Fruit fly (Drosophila melanogaster): ENCODE results near the gene CG18809.
A peak's percentile ranks its signal among the peaks of the same experiment; 100 is the strongest.

The CG18809 gene

dm6 chrX:19701611-19702010 lies 42.5 kb downstream of the CG18809 start, which contains the start of gene Tcs4 (continued):
- no peak for TF ChIP-seq abd-A (tag; optimal IDR thresholded peaks at IDR 0.05)
- no peak for TF ChIP-seq CG6854 (GFP tag; optimal IDR thresholded peaks at IDR 0.05)
- TF ChIP-seq twi (tag; optimal IDR thresholded peaks at IDR 0.05) = no peak
- no peak for TF ChIP-seq Oaz (GFP tag; IDR thresholded peaks at IDR 0.05)
- TF ChIP-seq Fer3 (tag; optimal IDR thresholded peaks at IDR 0.05) = no peak
- no peak for TF ChIP-seq Dip2 (GFP tag; IDR thresholded peaks at IDR 0.05)
- TF ChIP-seq CG15601 (tag; optimal IDR thresholded peaks at IDR 0.05) = peak; percentile 27
- no peak for TF ChIP-seq zfh2 (GFP tag; optimal IDR thresholded peaks at IDR 0.05)
- no peak for TF ChIP-seq CG4707 (GFP tag; optimal IDR thresholded peaks at IDR 0.05)
- no peak for TF ChIP-seq luna (GFP tag; optimal IDR thresholded peaks at IDR 0.05)
- TF ChIP-seq kni (GFP tag; optimal IDR thresholded peaks at IDR 0.05) = no peak
- TF ChIP-seq nmo (GFP tag; optimal IDR thresholded peaks at IDR 0.05) = peak; percentile 48
- no peak for TF ChIP-seq CG14965 (GFP tag; optimal IDR thresholded peaks at IDR 0.05; ENCODE audit: borderline replicate concordance)
- peak; percentile 49 for TF ChIP-seq CG14710 (tag; optimal IDR thresholded peaks at IDR 0.05)
- TF ChIP-seq eyg (GFP tag; optimal IDR thresholded peaks at IDR 0.05) = no peak
- TF ChIP-seq HmgZ (tag; optimal IDR thresholded peaks at IDR 0.05) = peak; percentile 21
- TF ChIP-seq CG4617 (GFP tag; optimal IDR thresholded peaks at IDR 0.05; ENCODE audit: borderline replicate concordance) = peak; percentile 20
- TF ChIP-seq CG12219 (GFP tag; optimal IDR thresholded peaks at IDR 0.05) = no peak
- TF ChIP-seq bcd (GFP tag; optimal IDR thresholded peaks at IDR 0.05) = no peak
- peak; percentile 57; the same call in 2 of the 3 replicates for TF ChIP-seq ci (GFP tag; IDR thresholded peaks at IDR 0.05)
- 0 out of 2 replicates have a peak, but pooled peaks have one; percentile 35 for TF ChIP-seq nerfin-2 (GFP tag; IDR thresholded peaks at IDR 0.05; ENCODE audit: partially characterized antibody)
- TF ChIP-seq insv (GFP tag; optimal IDR thresholded peaks at IDR 0.05) = no peak
- no peak for TF ChIP-seq nerfin-1 (tag; optimal IDR thresholded peaks at IDR 0.05)
- TF ChIP-seq NK7.1 (GFP tag; optimal IDR thresholded peaks at IDR 0.05) = no peak
- TF ChIP-seq HLHmδ (GFP tag; optimal IDR thresholded peaks at IDR 0.05) = no peak
- TF ChIP-seq pho (GFP tag; optimal IDR thresholded peaks at IDR 0.05) = no peak
- no peak for TF ChIP-seq H15 (GFP tag; IDR thresholded peaks at IDR 0.05)
- TF ChIP-seq hbn (GFP tag; IDR thresholded peaks at IDR 0.05; ENCODE audit: partially characterized antibody) = peak; percentile 56; the same call in 1 of the 2 replicates
- TF ChIP-seq Adf1 (GFP tag; IDR thresholded peaks at IDR 0.05) = no peak
- TF ChIP-seq CG30431 (GFP tag; optimal IDR thresholded peaks at IDR 0.05) = no peak
- TF ChIP-seq CG7839 (tag; optimal IDR thresholded peaks at IDR 0.05) = peak; percentile 43
- TF ChIP-seq chm (GFP tag; IDR thresholded peaks at IDR 0.05) = no peak
- no peak for TF ChIP-seq esg (GFP tag; conservative IDR thresholded peaks at IDR 0.05)
- TF ChIP-seq Poxn (GFP tag; IDR thresholded peaks at IDR 0.05) = no peak
- TF ChIP-seq CG15696 (tag; optimal IDR thresholded peaks at IDR 0.05) = peak; percentile 30
- TF ChIP-seq D (optimal IDR thresholded peaks at IDR 0.05) = no peak
- no peak for TF ChIP-seq D (GFP tag; optimal IDR thresholded peaks at IDR 0.05)
- no peak for TF ChIP-seq ERR (GFP tag; optimal IDR thresholded peaks at IDR 0.05)
- no peak for TF ChIP-seq CG11696 (GFP tag; IDR thresholded peaks at IDR 0.05)
- TF ChIP-seq Xbp1 (GFP tag; optimal IDR thresholded peaks at IDR 0.05) = peak; percentile 42
- peak; percentile 44 for TF ChIP-seq PHDP (tag; optimal IDR thresholded peaks at IDR 0.05)
- TF ChIP-seq tna (GFP tag; IDR thresholded peaks at IDR 0.05; ENCODE audit: partially characterized antibody) = no peak
- no peak for TF ChIP-seq al (GFP tag; IDR thresholded peaks at IDR 0.05)
- TF ChIP-seq CG7963 (GFP tag; IDR thresholded peaks at IDR 0.05; ENCODE audit: partially characterized antibody) = no peak
- no peak for TF ChIP-seq Sry-δ (GFP tag; optimal IDR thresholded peaks at IDR 0.05)
- TF ChIP-seq CG18619 (GFP tag; optimal IDR thresholded peaks at IDR 0.05) = no peak
- TF ChIP-seq CG4730 (GFP tag; IDR thresholded peaks at IDR 0.05) = no peak
- TF ChIP-seq GATAe (GFP tag; conservative IDR thresholded peaks at IDR 0.05) = no peak
- TF ChIP-seq CG6175 (GFP tag; IDR thresholded peaks at IDR 0.05) = no peak
- TF ChIP-seq ham (GFP tag; IDR thresholded peaks at IDR 0.05) = no peak
- no peak for TF ChIP-seq C15 (GFP tag; IDR thresholded peaks at IDR 0.05)

Measured in whole organism, embryonic.